Fruit fly (Drosophila melanogaster) whole organism, adult: ENCODE data around the gene CG14125.
A peak's percentile ranks its signal among the peaks of the same experiment; 100 is the strongest.

ENCODE experiments used
- CG11617 ChIP-seq: fragments of 200-800 bp; sonication (Bioruptor generic); optimal IDR thresholded peaks from 2 replicates; lab custom pipeline; 2017; ENCODE audit warnings: mild to moderate bottlenecking, missing biosample characterization, missing genetic modification reagents, missing genetic modification characterization
- CG12768 ChIP-seq: fragments of 200-800 bp; sonication (Bioruptor generic); optimal IDR thresholded peaks from 2 replicates; lab custom pipeline; 2017; ENCODE audit warnings: missing biosample characterization, missing genetic modification characterization, mild to moderate bottlenecking, moderate library complexity, missing genetic modification reagents
- CG14711 ChIP-seq: fragments of 200-800 bp; sonication (Bioruptor generic); optimal IDR thresholded peaks from 2 replicates; lab custom pipeline; 2018; ENCODE audit warnings: missing biosample characterization, mild to moderate bottlenecking, missing genetic modification characterization, moderate library complexity
- CG1620 ChIP-seq: fragments of 200-800 bp; sonication (Bioruptor generic); optimal IDR thresholded peaks from 2 replicates; lab custom pipeline; 2016; ENCODE audit warnings: missing biosample characterization, missing genetic modification characterization
- CG33017 ChIP-seq: fragments of 200-800 bp; sonication (Bioruptor generic); optimal IDR thresholded peaks from 2 replicates; lab custom pipeline; 2018; ENCODE audit warnings: missing biosample characterization, mild to moderate bottlenecking, missing genetic modification characterization, moderate library complexity
- CG5204 ChIP-seq: fragments of 200-800 bp; sonication (Bioruptor generic); optimal IDR thresholded peaks from 2 replicates; lab custom pipeline; 2016; ENCODE audit warnings: missing biosample characterization, missing genetic modification characterization
- CG7045 ChIP-seq: fragments of 200-800 bp; sonication (Bioruptor generic); optimal IDR thresholded peaks from 2 replicates; lab custom pipeline; 2017; ENCODE audit warnings: missing biosample characterization, mild to moderate bottlenecking, missing genetic modification characterization
- CG7101 ChIP-seq: fragments of 200-800 bp; sonication (Bioruptor generic); optimal IDR thresholded peaks from 2 replicates; lab custom pipeline; 2018; ENCODE audit warnings: missing biosample characterization, mild to moderate bottlenecking, missing genetic modification characterization, moderate library complexity
- Clk ChIP-seq: fragments of 200-800 bp; sonication (Bioruptor generic); optimal IDR thresholded peaks from 2 replicates; lab custom pipeline; 2017; ENCODE audit warnings: missing biosample characterization, missing genetic modification characterization
- Crg-1 ChIP-seq: fragments of 200-800 bp; sonication (Bioruptor generic); optimal IDR thresholded peaks from 2 replicates; lab custom pipeline; 2016; ENCODE audit warnings: missing biosample characterization, missing genetic modification characterization
- Hr96 ChIP-seq: fragments of 200-800 bp; sonication (Bioruptor generic); optimal IDR thresholded peaks from 2 replicates; lab custom pipeline; 2016; ENCODE audit warnings: missing biosample characterization, missing genetic modification characterization
- Mnt ChIP-seq: fragments of 200-800 bp; sonication (Bioruptor generic); optimal IDR thresholded peaks from 2 replicates; lab custom pipeline; 2016; ENCODE audit warnings: missing biosample characterization, mild to moderate bottlenecking, missing genetic modification characterization
- bab1 ChIP-seq: fragments of 200-800 bp; sonication (Bioruptor generic); optimal IDR thresholded peaks from 3 replicates; lab custom pipeline; 2019; ENCODE audit warnings: missing biosample characterization, mild to moderate bottlenecking, missing genetic modification characterization, moderate library complexity
- cic ChIP-seq: fragments of 200-800 bp; sonication (Bioruptor generic); optimal IDR thresholded peaks from 2 replicates; lab custom pipeline; 2017; ENCODE audit warnings: missing biosample characterization, mild to moderate bottlenecking, missing genetic modification characterization, moderate library complexity
- cnc ChIP-seq, 2 experiments: fragments of >200 bp; optimal IDR thresholded peaks; 2 replicates each; lab custom pipeline; 2017
- kay ChIP-seq: fragments of 200-800 bp; sonication (Bioruptor generic); peaks from one replicate; lab custom pipeline; 2016; ENCODE audit warnings: missing biosample characterization, missing genetic modification characterization, borderline replicate concordance
- ovo ChIP-seq: fragments of 200-800 bp; sonication (Bioruptor generic); optimal IDR thresholded peaks from 2 replicates; lab custom pipeline; 2016; ENCODE audit warnings: missing biosample characterization, missing genetic modification characterization
- pad ChIP-seq: fragments of 200-800 bp; sonication (Bioruptor generic); optimal IDR thresholded peaks from 3 replicates; lab custom pipeline; 2017; ENCODE audit warnings: missing biosample characterization, missing genetic modification characterization, mild to moderate bottlenecking, moderate library complexity, missing genetic modification reagents
- tj ChIP-seq: fragments of 200-800 bp; sonication (Bioruptor generic); optimal IDR thresholded peaks from 3 replicates; lab custom pipeline; 2017; ENCODE audit warnings: missing biosample characterization, mild to moderate bottlenecking, missing genetic modification characterization, moderate library complexity
- toe ChIP-seq: fragments of 200-800 bp; sonication (Bioruptor generic); optimal IDR thresholded peaks from 2 replicates; lab custom pipeline; 2016; ENCODE audit warnings: missing biosample characterization, missing genetic modification characterization

Gene CG14125

dm6 chr3L:12013698-12014097 lies 39.0 kb downstream of the CG14125 start:
- no peak for TF ChIP-seq bab1 (GFP tag; lab: Kevin White, UChicago)
- no peak for TF ChIP-seq CG14711 (tag; lab: Kevin White, UChicago)
- TF ChIP-seq CG33017 (tag; lab: Kevin White, UChicago), result no peak
- no peak for TF ChIP-seq CG7045 (GFP tag; lab: Kevin White, UChicago)
- no peak for TF ChIP-seq toe (GFP tag; lab: Kevin White, UChicago)
- no peak for TF ChIP-seq ovo (GFP tag; lab: Kevin White, UChicago)
- TF ChIP-seq tj (GFP tag; lab: Kevin White, UChicago), result no peak
- no peak for TF ChIP-seq kay (GFP tag; lab: Kevin White, UChicago)
- no peak for TF ChIP-seq cic (GFP tag; lab: Kevin White, UChicago)

dm6 chr3L:12014272-12014671 lies 39.6 kb downstream of the CG14125 start:
- no peak for TF ChIP-seq CG14711 (tag; lab: Kevin White, UChicago)
- no peak for TF ChIP-seq CG12768
- no peak for TF ChIP-seq cnc (optimal IDR thresholded peaks at IDR 0.05; lab: Kevin White, UChicago)
- TF ChIP-seq kay (GFP tag; lab: Kevin White, UChicago), result no peak

- TF ChIP-seq CG33017 (tag; lab: Kevin White, UChicago) (no peak), cic (GFP tag; lab: Kevin White, UChicago) (no peak)
Measured at dm6 chr3L:12016186-12016585, 41.5 kb downstream of the CG14125 start.

dm6 chr3L:12021903-12022302 lies 47.2 kb downstream of the CG14125 start:
- TF ChIP-seq Clk (GFP tag; lab: Kevin White, UChicago), result no peak
- peak; percentile 59 for TF ChIP-seq kay (GFP tag; lab: Kevin White, UChicago)

- no peak for TF ChIP-seq CG14711 (tag; lab: Kevin White, UChicago)
- no peak for TF ChIP-seq CG33017 (tag; lab: Kevin White, UChicago)
- no peak for TF ChIP-seq Mnt (GFP tag; lab: Kevin White, UChicago)
- no peak for TF ChIP-seq toe (GFP tag; lab: Kevin White, UChicago)
- no peak for TF ChIP-seq Hr96 (GFP tag; lab: Kevin White, UChicago)
- no peak for TF ChIP-seq CG7101
- no peak for TF ChIP-seq CG11617 (GFP tag; lab: Kevin White, UChicago)
- no peak for TF ChIP-seq Crg-1
- TF ChIP-seq tj (GFP tag; lab: Kevin White, UChicago), result no peak
- no peak for TF ChIP-seq CG7045 (GFP tag; lab: Kevin White, UChicago)
- TF ChIP-seq ovo (GFP tag; lab: Kevin White, UChicago), result no peak
Measured at dm6 chr3L:12023137-12023792, 48.6 kb downstream of the CG14125 start.

- TF ChIP-seq tj (GFP tag; lab: Kevin White, UChicago) (no peak), bab1 (GFP tag; lab: Kevin White, UChicago) (no peak), Crg-1 (no peak), pad (GFP tag; lab: Kevin White, UChicago) (no peak), CG1620 (GFP tag; lab: Kevin White, UChicago) (no peak), CG5204 (GFP tag; lab: Kevin White, UChicago) (no peak), CG11617 (GFP tag; lab: Kevin White, UChicago) (no peak), CG12768 (no peak), Mnt (GFP tag; lab: Kevin White, UChicago) (no peak), CG33017 (tag; lab: Kevin White, UChicago) (no peak), cic (GFP tag; lab: Kevin White, UChicago) (no peak), CG7045 (GFP tag; lab: Kevin White, UChicago) (no peak), CG7101 (no peak), Hr96 (GFP tag; lab: Kevin White, UChicago) (no peak), Clk (GFP tag; lab: Kevin White, UChicago) (no peak)
Measured at dm6 chr3L:12024947-12025346, 50.2 kb downstream of the CG14125 start.
